Fruit fly (Drosophila melanogaster) whole organism: ENCODE results near the gene Smox.

Experiments
- CG8478 ChIP-seq: fragments of >200 bp; optimal IDR thresholded peaks from 2 replicates; lab custom pipeline; 2018; ENCODE audit warnings: inconsistent platforms
- EcR ChIP-seq, 2 experiments: fragments of >200 bp; optimal IDR thresholded peaks; 2 replicates each; lab custom pipeline; 2017; ENCODE audit warnings: missing biosample characterization in 2 of 2, missing genetic modification characterization in 2 of 2, missing genetic modification reagents in 2 of 2
- pan ChIP-seq: fragments of >200 bp; optimal IDR thresholded peaks from 2 replicates; lab custom pipeline; 2017
- psq ChIP-seq: fragments of >200 bp; optimal IDR thresholded peaks from 2 replicates; lab custom pipeline; 2017
- usp ChIP-seq: fragments of >200 bp; optimal IDR thresholded peaks from 2 replicates; lab custom pipeline; 2017; ENCODE audit warnings: missing biosample characterization, missing genetic modification characterization, mixed read lengths

DNA sequence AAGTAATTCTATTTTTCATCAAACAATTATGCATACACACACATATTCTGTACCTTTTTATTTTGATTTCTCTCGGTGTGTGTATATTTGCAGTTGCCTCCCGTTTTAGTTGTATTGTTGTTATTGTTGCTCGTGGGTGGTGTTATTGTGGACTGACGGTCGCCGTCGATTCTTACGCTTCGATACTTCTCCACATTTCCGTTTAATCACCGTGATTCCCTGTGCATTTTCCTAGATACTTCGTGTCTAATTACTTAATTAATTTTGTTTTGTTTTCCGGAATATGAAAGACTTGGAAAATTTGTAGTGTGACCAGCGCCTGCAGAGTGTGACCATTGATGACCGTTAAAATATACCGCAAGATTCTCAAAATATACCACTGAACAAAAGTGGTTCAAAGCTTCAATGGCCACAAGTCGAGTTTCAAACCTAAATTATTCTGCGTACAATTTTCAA lies 48.3 kb downstream of the Smox start, which contains the start of gene UbcE2H:
- no peak for TF ChIP-seq usp (GFP tag; lab: Kevin White, UChicago)
- no peak for TF ChIP-seq CG8478
- TF ChIP-seq EcR (GFP tag; optimal IDR thresholded peaks at IDR 0.05; lab: Kevin White, UChicago): no peak
- no peak for TF ChIP-seq psq (lab: Kevin White, UChicago)
- TF ChIP-seq pan (lab: Kevin White, UChicago): no peak
